Fruit fly (Drosophila melanogaster) whole organism, embryonic: ENCODE measurements around the gene mRpL3.
A peak's percentile ranks its signal among the peaks of the same experiment; 100 is the strongest.

ENCODE experiments used
- Bgb ChIP-seq: fragments of 200-800 bp; sonication (Bioruptor generic); IDR thresholded peaks from 2 replicates; pipeline ENCODE4 v1.3.6; 2022; ENCODE audit warnings: missing biosample characterization, missing genetic modification characterization; ENCODE audit not compliant: partially characterized antibody
- C15 ChIP-seq: fragments of 200-800 bp; sonication (Bioruptor generic); IDR thresholded peaks from 3 replicates; pipeline ENCODE4 v1.3.6; 2022; ENCODE audit warnings: missing biosample characterization, missing genetic modification characterization
- CG10565 ChIP-seq: fragments of 200-800 bp; sonication (Bioruptor generic); optimal IDR thresholded peaks from 3 replicates; lab custom pipeline; 2016; ENCODE audit warnings: missing biosample characterization, mild to moderate bottlenecking, missing genetic modification characterization
- CG10959 ChIP-seq: fragments of 200-800 bp; sonication (Bioruptor generic); IDR thresholded peaks from 2 replicates; pipeline ENCODE4 v1.3.6; 2022; ENCODE audit warnings: missing biosample characterization, missing genetic modification characterization
- CG12219 ChIP-seq: fragments of 200-800 bp; sonication (Bioruptor generic); optimal IDR thresholded peaks from 3 replicates; lab custom pipeline; 2018; ENCODE audit warnings: missing biosample characterization, mild to moderate bottlenecking, missing genetic modification characterization
- CG12391 ChIP-seq: fragments of 200-800 bp; sonication (Bioruptor generic); optimal IDR thresholded peaks from 3 replicates; lab custom pipeline; 2018; ENCODE audit warnings: missing biosample characterization, mild to moderate bottlenecking, missing genetic modification characterization, moderate library complexity
- CG14050 ChIP-seq: fragments of 200-800 bp; sonication (Bioruptor generic); IDR thresholded peaks from 3 replicates; pipeline ENCODE4 v1.3.6; 2022; ENCODE audit warnings: missing biosample characterization, missing genetic modification characterization
- CG14860 ChIP-seq: fragments of 200-800 bp; sonication (Bioruptor generic); IDR thresholded peaks from 3 replicates; pipeline ENCODE4 v1.3.6; 2022; ENCODE audit warnings: missing biosample characterization, missing genetic modification characterization; ENCODE audit not compliant: partially characterized antibody
- CG17328 ChIP-seq: fragments of 200-800 bp; sonication (Bioruptor generic); IDR thresholded peaks from 2 replicates; pipeline ENCODE4 v1.3.6; 2022; ENCODE audit warnings: missing biosample characterization, missing genetic modification characterization
- CG18764 ChIP-seq: fragments of 200-800 bp; sonication (Bioruptor generic); optimal IDR thresholded peaks from 3 replicates; lab custom pipeline; 2016; ENCODE audit warnings: missing biosample characterization, missing genetic modification characterization
- CG2199 ChIP-seq: fragments of 200-800 bp; sonication (Bioruptor generic); IDR thresholded peaks from 3 replicates; pipeline ENCODE4 v1.3.6; 2022; ENCODE audit warnings: missing biosample characterization, missing genetic modification characterization
- CG30403 ChIP-seq: fragments of 200-800 bp; sonication (Bioruptor generic); optimal IDR thresholded peaks from 3 replicates; lab custom pipeline; 2016; ENCODE audit warnings: missing biosample characterization, missing genetic modification characterization
- CG31441 ChIP-seq: fragments of 200-800 bp; sonication (Bioruptor generic); IDR thresholded peaks from 2 replicates; pipeline ENCODE4 v1.3.6; 2022; ENCODE audit warnings: missing biosample characterization, missing genetic modification characterization
- CG33557 ChIP-seq: fragments of 200-800 bp; sonication (Bioruptor generic); optimal IDR thresholded peaks from 2 replicates; lab custom pipeline; 2019; ENCODE audit warnings: missing biosample characterization, mild to moderate bottlenecking, missing genetic modification characterization, moderate library complexity
- CG3726 ChIP-seq: fragments of 200-800 bp; sonication (Bioruptor generic); IDR thresholded peaks from 3 replicates; pipeline ENCODE4, ENCODE4 v1.3.6; 2022; ENCODE audit warnings: missing biosample characterization, missing genetic modification characterization
- CG42726 ChIP-seq: fragments of 200-800 bp; sonication (Bioruptor generic); IDR thresholded peaks from 2 replicates; pipeline ENCODE4 v1.3.6; 2022; ENCODE audit warnings: missing biosample characterization, missing genetic modification characterization; ENCODE audit not compliant: partially characterized antibody
- CG4360 ChIP-seq: fragments of 200-800 bp; sonication (Bioruptor generic); IDR thresholded peaks from 2 replicates; pipeline ENCODE4 v1.3.6; 2022; ENCODE audit warnings: missing biosample characterization, missing genetic modification characterization
- CG4424 ChIP-seq: fragments of 200-800 bp; sonication (Bioruptor generic); optimal IDR thresholded peaks from 3 replicates; lab custom pipeline; 2016; ENCODE audit warnings: missing biosample characterization, missing genetic modification characterization
- CG4617 ChIP-seq: fragments of 200-800 bp; sonication (Bioruptor generic); optimal IDR thresholded peaks from 3 replicates; lab custom pipeline; 2016; ENCODE audit warnings: missing biosample characterization, missing genetic modification characterization, borderline replicate concordance
- CG4854 ChIP-seq: fragments of 200-800 bp; sonication (Bioruptor generic); optimal IDR thresholded peaks from 2 replicates; lab custom pipeline; 2016; ENCODE audit warnings: missing biosample characterization, missing genetic modification characterization, inconsistent platforms
- CG6689 ChIP-seq: fragments of 200-800 bp; sonication (Bioruptor generic); IDR thresholded peaks from 2 replicates; pipeline ENCODE4 v1.3.6; 2022; ENCODE audit warnings: missing biosample characterization, missing genetic modification characterization
- CG7786 ChIP-seq: fragments of 200-800 bp; sonication (Bioruptor generic); optimal IDR thresholded peaks from 2 replicates; lab custom pipeline; 2016; ENCODE audit warnings: missing biosample characterization, missing genetic modification characterization
- CG8359 ChIP-seq: fragments of 200-800 bp; sonication (Bioruptor generic); optimal IDR thresholded peaks from 2 replicates; lab custom pipeline; 2017; ENCODE audit warnings: missing biosample characterization, mild to moderate bottlenecking, missing genetic modification characterization, borderline replicate concordance
- Chrac-16 ChIP-seq: fragments of 200-800 bp; sonication (Bioruptor generic); optimal IDR thresholded peaks from 3 replicates; lab custom pipeline; 2016; ENCODE audit warnings: missing biosample characterization, missing genetic modification characterization
- Dip3 ChIP-seq: fragments of 200-800 bp; sonication (Bioruptor generic); optimal IDR thresholded peaks from 3 replicates; lab custom pipeline; 2016; ENCODE audit warnings: missing biosample characterization, missing genetic modification characterization
- Dll ChIP-seq: fragments of 200-800 bp; sonication (Bioruptor generic); IDR thresholded peaks from 4 replicates; pipeline ENCODE4 v1.3.6; 2022; ENCODE audit warnings: missing biosample characterization, missing genetic modification characterization; ENCODE audit not compliant: partially characterized antibody
- Max ChIP-seq: fragments of 200-800 bp; sonication (Bioruptor generic); optimal IDR thresholded peaks from 2 replicates; lab custom pipeline; 2016; ENCODE audit warnings: missing biosample characterization, mild to moderate bottlenecking, missing genetic modification characterization
- Myb ChIP-seq: fragments of 200-800 bp; sonication (Bioruptor generic); optimal IDR thresholded peaks from 2 replicates; lab custom pipeline; 2016; ENCODE audit warnings: missing biosample characterization, missing genetic modification characterization
- Neu2 ChIP-seq: fragments of 200-800 bp; sonication (Bioruptor generic); optimal IDR thresholded peaks from 3 replicates; lab custom pipeline; 2016; ENCODE audit warnings: missing biosample characterization, missing genetic modification characterization, borderline replicate concordance
- Ravus ChIP-seq: fragments of 200-800 bp; sonication (Bioruptor generic); IDR thresholded peaks from 2 replicates; pipeline ENCODE4 v1.3.6; 2022; ENCODE audit warnings: missing biosample characterization, missing genetic modification characterization
- Spps ChIP-seq: fragments of 200-800 bp; sonication (Bioruptor generic); optimal IDR thresholded peaks from 2 replicates; lab custom pipeline; 2018; ENCODE audit warnings: missing biosample characterization, mild to moderate bottlenecking, missing genetic modification characterization
- TFAM ChIP-seq: fragments of 200-800 bp; sonication (Bioruptor generic); optimal IDR thresholded peaks from 2 replicates; lab custom pipeline; 2017; ENCODE audit warnings: missing biosample characterization, missing genetic modification characterization, inconsistent platforms
- aop ChIP-seq: fragments of 200-800 bp; sonication (Bioruptor generic); IDR thresholded peaks from 2 replicates; pipeline ENCODE4 v1.3.6; 2022; ENCODE audit warnings: missing biosample characterization, missing genetic modification characterization
- bab2 ChIP-seq: fragments of 200-800 bp; sonication (Bioruptor generic); optimal IDR thresholded peaks from 2 replicates; lab custom pipeline; 2016; ENCODE audit warnings: missing biosample characterization, missing genetic modification characterization
- corto ChIP-seq: fragments of 200-800 bp; sonication (Bioruptor generic); optimal IDR thresholded peaks from 2 replicates; lab custom pipeline; 2016; ENCODE audit warnings: missing biosample characterization, mild to moderate bottlenecking, missing genetic modification characterization, moderate library complexity
- dan ChIP-seq: fragments of 200-800 bp; sonication (Bioruptor generic); IDR thresholded peaks from 2 replicates; pipeline ENCODE4 v1.3.6; 2022; ENCODE audit warnings: missing biosample characterization, missing genetic modification characterization
- danr ChIP-seq: fragments of 200-800 bp; sonication (Bioruptor generic); IDR thresholded peaks from 2 replicates; pipeline ENCODE4 v1.3.6; 2022; ENCODE audit warnings: missing biosample characterization, missing genetic modification characterization
- dmrt99B ChIP-seq: fragments of 200-800 bp; sonication (Bioruptor generic); optimal IDR thresholded peaks from 2 replicates; lab custom pipeline; 2018; ENCODE audit warnings: missing biosample characterization, mild to moderate bottlenecking, missing genetic modification characterization, moderate library complexity
- fd102C ChIP-seq: fragments of 200-800 bp; sonication (Bioruptor generic); optimal IDR thresholded peaks from 2 replicates; lab custom pipeline; 2018; ENCODE audit warnings: missing biosample characterization, mild to moderate bottlenecking, missing genetic modification characterization, moderate library complexity
- gt ChIP-seq: fragments of 200-800 bp; sonication (Bioruptor generic); IDR thresholded peaks from 2 replicates; pipeline ENCODE4 v1.3.6; 2022; ENCODE audit warnings: missing biosample characterization, missing genetic modification characterization
- kah ChIP-seq: fragments of 200-800 bp; sonication (Bioruptor generic); optimal IDR thresholded peaks from 2 replicates; lab custom pipeline; 2018; ENCODE audit warnings: missing biosample characterization, mild to moderate bottlenecking, missing genetic modification characterization
- kni ChIP-seq: fragments of 200-800 bp; sonication (Bioruptor generic); optimal IDR thresholded peaks from 3 replicates; lab custom pipeline; 2017; ENCODE audit warnings: mild to moderate bottlenecking, missing biosample characterization, missing genetic modification reagents, missing genetic modification characterization
- lbe ChIP-seq: fragments of 200-800 bp; sonication (Bioruptor generic); optimal IDR thresholded peaks from 2 replicates; lab custom pipeline; 2016; ENCODE audit warnings: missing biosample characterization, mild to moderate bottlenecking, missing genetic modification characterization
- lmd ChIP-seq: fragments of 200-800 bp; sonication (Bioruptor generic); IDR thresholded peaks from 2 replicates; pipeline ENCODE4 v1.3.6; 2022; ENCODE audit warnings: missing biosample characterization, missing genetic modification characterization
- p53 ChIP-seq: fragments of 200-800 bp; sonication (Bioruptor generic); optimal IDR thresholded peaks from 2 replicates; lab custom pipeline; 2016; ENCODE audit warnings: missing biosample characterization, missing genetic modification characterization
- pho ChIP-seq: fragments of 200-800 bp; sonication (Bioruptor generic); optimal IDR thresholded peaks from 2 replicates; lab custom pipeline; 2016; ENCODE audit warnings: missing biosample characterization, missing genetic modification characterization
- phol ChIP-seq: fragments of 200-800 bp; sonication (Bioruptor generic); optimal IDR thresholded peaks from 3 replicates; lab custom pipeline; 2018; ENCODE audit warnings: missing biosample characterization, mild to moderate bottlenecking, missing genetic modification characterization, moderate library complexity
- slbo ChIP-seq: fragments of 200-800 bp; sonication (Bioruptor generic); IDR thresholded peaks from 2 replicates; pipeline ENCODE4 v1.3.6; 2022; ENCODE audit warnings: missing biosample characterization, missing genetic modification characterization
- tx ChIP-seq: fragments of 200-800 bp; sonication (Bioruptor generic); optimal IDR thresholded peaks from 2 replicates; lab custom pipeline; 2016; ENCODE audit warnings: missing biosample characterization, missing genetic modification characterization

Gene mRpL3

DNA sequence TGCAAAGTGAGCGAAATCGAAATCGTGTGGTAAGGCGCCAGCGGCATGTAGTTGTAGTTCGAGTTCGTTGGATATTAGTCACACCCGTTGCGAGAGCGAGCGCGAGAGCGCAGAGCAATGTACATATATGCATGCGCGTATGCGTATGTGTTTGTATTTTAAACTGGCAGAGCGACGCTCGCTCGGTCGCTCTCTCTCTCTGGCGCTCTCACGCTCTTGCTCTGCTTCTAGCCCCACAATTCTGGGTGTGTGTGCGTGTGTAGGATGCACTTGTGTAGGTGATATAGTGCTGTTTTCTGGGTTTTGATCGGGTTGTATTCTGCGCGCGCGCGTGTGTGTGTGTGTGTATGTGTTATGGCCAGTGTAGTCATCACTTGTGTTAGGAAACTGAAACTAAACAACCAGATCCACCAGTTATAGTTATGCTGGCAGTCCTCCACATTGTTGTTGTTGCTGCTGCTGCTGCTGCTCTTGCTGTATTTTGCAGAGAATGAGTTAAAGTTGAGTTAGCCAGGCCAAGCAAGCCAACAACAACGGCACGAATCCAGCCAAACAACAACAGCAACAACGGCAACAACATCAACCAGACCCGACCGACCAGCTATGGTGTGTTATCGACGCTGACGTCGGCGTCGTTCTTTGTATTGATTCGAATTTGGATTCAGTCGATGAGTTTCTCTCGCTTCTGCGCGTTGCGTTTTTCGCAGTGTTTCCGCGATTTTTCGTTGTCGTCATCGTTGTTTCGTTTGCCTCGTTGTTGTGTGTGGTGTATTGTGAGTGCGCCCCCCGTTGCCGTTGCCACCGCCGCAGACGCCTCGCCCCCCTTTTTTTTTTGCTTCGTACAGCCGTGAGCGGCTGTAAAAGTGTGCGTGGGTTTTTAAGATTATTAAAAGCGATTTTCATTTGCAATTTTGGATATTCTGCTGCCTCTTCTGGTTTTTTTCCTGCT, 50.9 kb downstream of the mRpL3 start (continued):
- TF ChIP-seq C15 (no peak), phol (tag; lab: Kevin White, UChicago) (no peak), Max (no peak), kni (peak; percentile 98), CG10959 (no peak), Ravus (GFP tag; lab: Robert Waterston, UW) (no peak), CG3726 (GFP tag; lab: Robert Waterston, UW) (no peak), pho (GFP tag; lab: Kevin White, UChicago) (no peak), fd102C (GFP tag; lab: Kevin White, UChicago) (no peak), aop (GFP tag; lab: Robert Waterston, UW) (no peak), CG12219 (GFP tag; lab: Kevin White, UChicago) (no peak), gt (no peak), CG33557 (GFP tag; lab: Kevin White, UChicago) (no peak), CG2199 (GFP tag; lab: Robert Waterston, UW) (0 out of 3 replicates have a peak, but pooled peaks have one; percentile 23), CG18764 (GFP tag; lab: Kevin White, UChicago) (no peak), dmrt99B (tag; lab: Kevin White, UChicago) (no peak), CG17328 (no peak), CG4617 (no peak), dan (GFP tag; lab: Robert Waterston, UW) (no peak), Dll (GFP tag; lab: Robert Waterston, UW) (no peak; the same call in 3 of the 4 replicates), lbe (GFP tag; lab: Kevin White, UChicago) (peak; percentile 48), Bgb (no peak; the same call in 1 of the 2 replicates), tx (GFP tag; lab: Kevin White, UChicago) (no peak), CG8359 (GFP tag; lab: Kevin White, UChicago) (peak; percentile 17), CG14050 (GFP tag; lab: Robert Waterston, UW) (no peak), Dip3 (GFP tag; lab: Kevin White, UChicago) (no peak), CG42726 (GFP tag; lab: Robert Waterston, UW) (no peak), CG4854 (GFP tag; lab: Kevin White, UChicago) (no peak), corto (GFP tag; lab: Kevin White, UChicago) (peak; percentile 54), CG31441 (GFP tag; lab: Robert Waterston, UW) (no peak), p53 (GFP tag; lab: Kevin White, UChicago) (no peak), CG6689 (GFP tag; lab: Robert Waterston, UW) (no peak), Neu2 (GFP tag; lab: Kevin White, UChicago) (no peak), CG10565 (GFP tag; lab: Kevin White, UChicago) (no peak), CG4360 (GFP tag; lab: Robert Waterston, UW) (peak; percentile 98), CG12391 (tag; lab: Kevin White, UChicago) (no peak), Spps (no peak), lmd (GFP tag; lab: Robert Waterston, UW) (no peak), Myb (GFP tag; lab: Kevin White, UChicago) (no peak), CG4424 (GFP tag; lab: Kevin White, UChicago) (no peak), Chrac-16 (GFP tag; lab: Kevin White, UChicago) (no peak), bab2 (GFP tag; lab: Kevin White, UChicago) (no peak), danr (GFP tag; lab: Robert Waterston, UW) (no peak), CG30403 (no peak), CG14860 (GFP tag; lab: Robert Waterston, UW) (no peak), TFAM (no peak), slbo (GFP tag; lab: Robert Waterston, UW) (no peak), kah (GFP tag; lab: Kevin White, UChicago) (no peak), CG7786 (GFP tag; lab: Kevin White, UChicago) (no peak)
